Worm (Caenorhabditis elegans) whole organism, L4 larva: ENCODE measurements around the gene his-70.

Experiments used
- D1046.2 ChIP-seq: fragments of 200-800 bp; sonication (Bioruptor generic); IDR thresholded peaks from 2 replicates; pipeline ENCODE4 v1.3.6; 2022; ENCODE audit warnings: missing genetic modification characterization, missing compliant biosample characterization
- F10B5.3 ChIP-seq: sonication (generic microtip); optimal IDR thresholded peaks from 2 replicates; lab custom pipeline; 2016; ENCODE audit warnings: mild to moderate bottlenecking, missing genetic modification characterization, missing compliant biosample characterization
- F44E2.7 ChIP-seq: fragments of 200-800 bp; sonication (Bioruptor generic); IDR thresholded peaks from 2 replicates; pipeline ENCODE4 v2.1.2; 2022; ENCODE audit warnings: missing genetic modification characterization, missing compliant biosample characterization
- R02D3.7 ChIP-seq: fragments of 150-350 bp; sonication (generic microtip); optimal IDR thresholded peaks from 3 replicates; lab custom pipeline; 2014; ENCODE audit warnings: missing biosample characterization, missing genetic modification characterization
- T20F7.1 ChIP-seq: fragments of 200-800 bp; sonication (Bioruptor generic); optimal IDR thresholded peaks from 2 replicates; lab custom pipeline; 2018; ENCODE audit warnings: mild to moderate bottlenecking, missing genetic modification characterization, missing compliant biosample characterization
- Y105C5A.15 ChIP-seq: fragments of 200-800 bp; sonication (Bioruptor generic); IDR thresholded peaks from 2 replicates; pipeline ENCODE4 v1.3.6; 2022; ENCODE audit warnings: missing genetic modification characterization, missing compliant biosample characterization
- Y48G9A.11 ChIP-seq: fragments of 200-800 bp; sonication (Bioruptor generic); IDR thresholded peaks from 2 replicates; pipeline ENCODE4 v1.3.6; 2022; ENCODE audit warnings: missing genetic modification reagents, missing genetic modification characterization, missing compliant biosample characterization
- Y75B8A.6 ChIP-seq: fragments of 200-800 bp; sonication (Bioruptor generic); IDR thresholded peaks from 2 replicates; pipeline ENCODE4 v1.3.6; 2022; ENCODE audit warnings: missing genetic modification reagents, missing genetic modification characterization, missing compliant biosample characterization
- ZK546.5 ChIP-seq, 2 experiments: sonication (generic microtip); optimal IDR thresholded peaks; 2 replicates each; lab custom pipeline; 2017; ENCODE audit warnings: missing biosample characterization in 2 of 2, missing genetic modification characterization in 2 of 2
- aha-1 ChIP-seq: fragments of 150-350 bp; peaks from one replicate; lab custom pipeline; 2014; ENCODE audit warnings: missing biosample characterization, missing genetic modification characterization
- aly-2 ChIP-seq: sonication (generic microtip); optimal IDR thresholded peaks from 2 replicates; lab custom pipeline; 2018; ENCODE audit warnings: missing biosample characterization, missing genetic modification characterization
- ama-1 ChIP-seq: fragments of 150-350 bp; optimal IDR thresholded peaks from 2 replicates; lab custom pipeline; 2014; ENCODE audit warnings: inconsistent platforms, mixed read lengths
- ceh-20 ChIP-seq: fragments of 200-800 bp; sonication (Bioruptor generic); IDR thresholded peaks from 2 replicates; pipeline ENCODE4 v1.3.6; 2022; ENCODE audit warnings: missing genetic modification reagents, missing genetic modification characterization, missing compliant biosample characterization
- ceh-32 ChIP-seq: sonication (generic microtip); optimal IDR thresholded peaks from 2 replicates; lab custom pipeline; 2016; ENCODE audit warnings: mild to moderate bottlenecking, missing genetic modification characterization, missing compliant biosample characterization; ENCODE audit not compliant: poor library complexity
- ceh-82 ChIP-seq: sonication (generic microtip); optimal IDR thresholded peaks from 2 replicates; lab custom pipeline; 2017; ENCODE audit warnings: missing biosample characterization, missing genetic modification characterization
- daf-12 ChIP-seq: fragments of 150-350 bp; optimal IDR thresholded peaks from 2 replicates; lab custom pipeline; 2014; ENCODE audit warnings: missing biosample characterization, missing genetic modification reagents, missing genetic modification characterization
- daf-16 ChIP-seq, 3 experiments: sonication (generic microtip); optimal IDR thresholded peaks; 2 replicates each; lab custom pipeline; 2016 to 2017; ENCODE audit warnings: missing genetic modification characterization in 3 of 3, missing genetic modification reagents in 3 of 3, mild to moderate bottlenecking in 2 of 3, missing compliant biosample characterization in 2 of 3, missing biosample characterization in 1 of 3, moderate library complexity in 1 of 3
- daf-19 ChIP-seq: fragments of 200-800 bp; sonication (Bioruptor generic); conservative IDR thresholded peaks from 2 replicates; pipeline ENCODE4 v1.3.6; 2022; ENCODE audit warnings: missing genetic modification characterization, missing compliant biosample characterization
- daf-8 ChIP-seq: fragments of 200-800 bp; sonication (Bioruptor generic); IDR thresholded peaks from 2 replicates; pipeline ENCODE4 v1.3.6; 2022; ENCODE audit warnings: missing genetic modification characterization, missing compliant biosample characterization
- dmd-8 ChIP-seq: fragments of 200-800 bp; sonication (Bioruptor generic); IDR thresholded peaks from 2 replicates; pipeline ENCODE4 v1.3.6; 2022; ENCODE audit warnings: missing genetic modification characterization, missing compliant biosample characterization
- duxl-1 ChIP-seq: sonication (generic microtip); optimal IDR thresholded peaks from 2 replicates; lab custom pipeline; 2016; ENCODE audit warnings: mild to moderate bottlenecking, missing genetic modification characterization, moderate library complexity, missing compliant biosample characterization; ENCODE audit not compliant: poor library complexity
- dve-1 ChIP-seq: sonication (generic microtip); optimal IDR thresholded peaks from 2 replicates; lab custom pipeline; 2017; ENCODE audit warnings: antibody characterized with exemption, mild to moderate bottlenecking, missing genetic modification characterization, missing compliant biosample characterization; ENCODE audit not compliant: insufficient read depth
- egl-27 ChIP-seq: sonication (generic microtip); optimal IDR thresholded peaks from 3 replicates; lab custom pipeline; 2017; ENCODE audit warnings: missing biosample characterization, missing genetic modification reagents, missing genetic modification characterization
- egl-43 ChIP-seq: fragments of 200-800 bp; sonication (Bioruptor generic); IDR thresholded peaks from 2 replicates; pipeline ENCODE4 v1.3.6; 2022; ENCODE audit warnings: missing genetic modification reagents, missing genetic modification characterization, missing compliant biosample characterization
- gei-8 ChIP-seq: fragments of 200-800 bp; sonication (Bioruptor generic); optimal IDR thresholded peaks from 2 replicates; lab custom pipeline; 2018; ENCODE audit warnings: mild to moderate bottlenecking, missing genetic modification characterization, missing compliant biosample characterization
- hlh-30 ChIP-seq: sonication (generic microtip); optimal IDR thresholded peaks from 2 replicates; lab custom pipeline; 2017; ENCODE audit warnings: antibody characterized with exemption, mild to moderate bottlenecking, missing genetic modification characterization, missing compliant biosample characterization; ENCODE audit not compliant: insufficient read depth
- jun-1 ChIP-seq: fragments of 150-350 bp; optimal IDR thresholded peaks from 2 replicates; lab custom pipeline; 2014; ENCODE audit warnings: missing biosample characterization, missing genetic modification reagents, missing genetic modification characterization
- lin-1 ChIP-seq: fragments of 200-800 bp; sonication (Bioruptor generic); IDR thresholded peaks from 2 replicates; pipeline ENCODE4 v1.3.6; 2022; ENCODE audit warnings: missing genetic modification reagents, missing genetic modification characterization, missing compliant biosample characterization
- lir-3 ChIP-seq: sonication (generic microtip); optimal IDR thresholded peaks from 2 replicates; lab custom pipeline; 2016; ENCODE audit warnings: mild to moderate bottlenecking, missing genetic modification characterization, missing compliant biosample characterization
- madf-9 ChIP-seq: fragments of 200-800 bp; sonication (Bioruptor generic); conservative IDR thresholded peaks from 2 replicates; pipeline ENCODE4 v1.3.6; 2022; ENCODE audit warnings: missing genetic modification reagents, missing genetic modification characterization, missing compliant biosample characterization
- mep-1 ChIP-seq: fragments of 150-350 bp; sonication (generic microtip); optimal IDR thresholded peaks from 3 replicates; lab custom pipeline; 2014; ENCODE audit warnings: missing biosample characterization, missing genetic modification characterization
- nhr-102 ChIP-seq: sonication (generic microtip); optimal IDR thresholded peaks from 2 replicates; lab custom pipeline; 2016; ENCODE audit warnings: mild to moderate bottlenecking, missing genetic modification characterization, moderate library complexity, missing compliant biosample characterization
- nhr-11 ChIP-seq: fragments of 150-350 bp; optimal IDR thresholded peaks from 2 replicates; lab custom pipeline; 2014; ENCODE audit warnings: missing biosample characterization, missing genetic modification characterization
- nhr-48 ChIP-seq: sonication (generic microtip); optimal IDR thresholded peaks from 2 replicates; lab custom pipeline; 2016; ENCODE audit warnings: mild to moderate bottlenecking, missing genetic modification characterization, missing compliant biosample characterization
- pha-4 ChIP-seq, 2 experiments: fragments of 150-350 bp in 1 of 2; fragments of 200-800 bp in 1 of 2; sonication (Bioruptor generic) in 1 of 2; IDR thresholded peaks in 1 of 2; optimal IDR thresholded peaks in 1 of 2; 2 replicates each; pipeline versions ENCODE4 v1.3.6 to Lab custom; 2014 to 2022; ENCODE audit warnings: missing genetic modification characterization in 2 of 2, missing genetic modification reagents in 2 of 2, missing biosample characterization in 1 of 2, missing compliant biosample characterization in 1 of 2
- pqm-1 ChIP-seq: sonication (generic microtip); optimal IDR thresholded peaks from 2 replicates; lab custom pipeline; 2017; ENCODE audit warnings: missing biosample characterization, missing genetic modification characterization
- saeg-2 ChIP-seq: fragments of 200-800 bp; sonication (Bioruptor generic); IDR thresholded peaks from 2 replicates; pipeline ENCODE4 v1.3.6; 2022; ENCODE audit warnings: missing genetic modification reagents, missing genetic modification characterization, missing compliant biosample characterization
- sdz-12 ChIP-seq: fragments of 200-800 bp; sonication (Bioruptor generic); optimal IDR thresholded peaks from 2 replicates; lab custom pipeline; 2018; ENCODE audit warnings: mild to moderate bottlenecking, missing genetic modification characterization, missing compliant biosample characterization
- skn-1 ChIP-seq: fragments of 150-350 bp; optimal IDR thresholded peaks from 2 replicates; lab custom pipeline; 2014; ENCODE audit warnings: missing biosample characterization, missing genetic modification characterization
- snpc-4 ChIP-seq: fragments of 150-350 bp; optimal IDR thresholded peaks from 2 replicates; lab custom pipeline; 2014; ENCODE audit warnings: missing biosample characterization, missing genetic modification characterization
- tag-97 ChIP-seq: fragments of 200-800 bp; sonication (Bioruptor generic); IDR thresholded peaks from 2 replicates; pipeline ENCODE4 v1.3.6; 2022; ENCODE audit warnings: missing genetic modification characterization, missing compliant biosample characterization
- tra-1 ChIP-seq: fragments of 200-800 bp; sonication (Bioruptor generic); IDR thresholded peaks from 2 replicates; pipeline ENCODE4 v1.3.6; 2022; ENCODE audit warnings: missing genetic modification reagents, missing genetic modification characterization, missing compliant biosample characterization
- unc-62 ChIP-seq, 3 experiments: fragments of 150-350 bp in 1 of 3; sonication (generic microtip); optimal IDR thresholded peaks in 2 of 3; peaks in 1 of 3; 1 replicate in 1 of 3; 2 replicates in 2 of 3; lab custom pipeline; 2014 to 2017; ENCODE audit warnings: missing biosample characterization in 3 of 3, missing genetic modification characterization in 3 of 3, missing genetic modification reagents in 3 of 3, missing genotype in 1 of 3
- zag-1 ChIP-seq: fragments of 150-350 bp; optimal IDR thresholded peaks from 2 replicates; lab custom pipeline; 2014; ENCODE audit warnings: missing biosample characterization, missing genetic modification characterization
- zfp-2 ChIP-seq: sonication (generic microtip); optimal IDR thresholded peaks from 2 replicates; lab custom pipeline; 2016; ENCODE audit warnings: mild to moderate bottlenecking, missing genetic modification characterization, missing compliant biosample characterization
- zfp-3 ChIP-seq: fragments of 200-800 bp; sonication (Bioruptor generic); conservative IDR thresholded peaks from 2 replicates; pipeline ENCODE4 v1.3.6; 2022; ENCODE audit warnings: missing genetic modification reagents, missing genetic modification characterization, missing compliant biosample characterization
- zip-2 ChIP-seq: fragments of 150-350 bp; optimal IDR thresholded peaks from 2 replicates; lab custom pipeline; 2014; ENCODE audit warnings: missing biosample characterization, missing genetic modification characterization

The his-70 gene

DNA sequence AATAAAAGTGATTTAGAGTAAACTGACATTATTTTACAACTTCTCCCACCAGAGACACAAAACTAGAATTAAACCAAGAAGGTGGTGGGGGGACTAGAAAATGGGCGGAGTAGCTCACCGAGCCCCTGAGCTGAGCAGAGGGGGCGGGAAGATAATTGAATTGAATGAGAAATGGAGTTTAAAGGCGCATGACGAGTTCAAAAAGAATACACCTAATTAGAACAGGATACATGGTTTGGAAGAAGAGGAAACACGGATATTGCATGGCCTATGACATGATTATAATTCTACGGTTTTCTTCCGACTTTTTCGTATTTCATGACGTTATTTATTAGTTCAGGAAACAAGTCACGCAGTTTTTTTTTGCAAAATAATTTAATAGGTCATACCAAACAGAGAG is 31.9 kb downstream of the his-70 start, which contains the start of gene T02C12.5:
T02C12.5 (minus strand) TSS at position 101 of the 400 bp plus-strand sequence.
- TF ChIP-seq ceh-32 (tag; lab: Kevin White, UChicago), result no peak
- TF ChIP-seq hlh-30, result no peak
- no peak for TF ChIP-seq daf-12
- no peak for TF ChIP-seq saeg-2 (GFP tag; lab: Robert Waterston, UW)
- TF ChIP-seq sdz-12 (GFP tag; lab: Kevin White, UChicago), result no peak
- TF ChIP-seq ceh-82, result no peak
- no peak for TF ChIP-seq skn-1
- TF ChIP-seq gei-8 (GFP tag; lab: Kevin White, UChicago), result no peak
- no peak for TF ChIP-seq lir-3 (tag; lab: Kevin White, UChicago)
- no peak for TF ChIP-seq Y75B8A.6 (GFP tag; lab: Robert Waterston, UW)
- TF ChIP-seq daf-19 (GFP tag; lab: Robert Waterston, UW), result no peak
- no peak for TF ChIP-seq lin-1 (GFP tag; lab: Robert Waterston, UW)
- no peak for TF ChIP-seq mep-1 (tag; lab: Kevin White, UChicago)

DNA sequence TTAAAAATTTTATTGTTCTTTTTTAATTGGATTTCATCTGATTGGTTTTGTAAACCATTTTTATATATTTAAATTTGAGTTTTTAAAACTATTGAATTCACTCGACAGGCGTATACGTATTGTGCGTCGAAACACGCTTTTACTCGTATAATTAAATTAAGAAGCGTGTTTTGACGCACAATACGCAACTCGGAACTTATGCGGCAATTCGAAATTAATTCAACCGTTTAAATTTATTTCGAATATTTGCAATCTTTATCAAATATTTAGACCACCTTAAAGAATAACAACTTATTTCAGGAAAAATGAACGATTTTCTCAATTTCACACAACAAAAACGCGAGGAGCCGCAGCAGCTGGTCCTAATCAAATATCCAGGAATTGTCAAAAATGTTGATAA is 38.1 kb downstream of the his-70 start, which contains the start of gene tftc-5:
tftc-5 (plus strand) TSS at position 301 of the 400 bp plus-strand sequence.
- TF ChIP-seq aha-1 (tag; lab: Kevin White, UChicago), result peak; percentile 62
- TF ChIP-seq egl-27, result no peak

DNA sequence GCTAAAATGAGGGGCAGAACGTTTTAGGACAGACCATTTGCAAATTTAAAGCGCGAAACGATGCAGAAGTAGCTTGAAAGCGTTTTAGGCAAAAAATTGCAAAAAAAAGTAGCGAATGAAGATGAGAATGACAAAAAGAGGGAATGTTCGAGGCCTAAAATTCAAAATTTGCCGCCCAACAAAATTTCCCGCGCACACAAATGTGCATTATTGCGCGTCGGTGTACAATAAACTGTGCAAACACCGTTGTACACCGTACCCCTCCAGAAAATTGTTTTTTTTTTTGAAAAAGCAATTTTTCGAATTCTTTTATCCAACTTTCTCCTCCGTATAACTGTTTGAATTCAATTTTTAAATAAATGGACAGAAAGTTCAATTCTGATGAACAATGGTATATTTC is 40.1 kb downstream of the his-70 start, which contains the start of gene snpc-3.4:
snpc-3.4 (plus strand) TSS at position 237 of the 400 bp plus-strand sequence.
- TF ChIP-seq saeg-2 (GFP tag; lab: Robert Waterston, UW) (no peak), zip-2 (tag; lab: Kevin White, UChicago) (no peak), F44E2.7 (GFP tag; lab: Robert Waterston, UW) (no peak), ceh-20 (GFP tag; lab: Robert Waterston, UW) (no peak), Y105C5A.15 (GFP tag; lab: Robert Waterston, UW) (no peak), madf-9 (GFP tag; lab: Robert Waterston, UW) (no peak), ZK546.5 (tag; optimal IDR thresholded peaks at IDR 0.05; lab: Kevin White, UChicago) (no peak), aly-2 (tag; lab: Kevin White, UChicago) (no peak), snpc-4 (no peak), zag-1 (tag; lab: Kevin White, UChicago) (no peak), tra-1 (no peak), mep-1 (tag; lab: Kevin White, UChicago) (peak; percentile 59), R02D3.7 (tag; lab: Kevin White, UChicago) (no peak), jun-1 (tag; lab: Kevin White, UChicago) (no peak), unc-62 (GFP tag; optimal IDR thresholded peaks at IDR 0.05 in 1 of 2; lab: Kevin White, UChicago) (peak in 1 of 2 experiments; percentile 58), unc-62 (tag; optimal IDR thresholded peaks at IDR 0.05; lab: Kevin White, UChicago) (no peak), D1046.2 (GFP tag; lab: Robert Waterston, UW) (no peak), daf-16 (GFP tag; optimal IDR thresholded peaks at IDR 0.05; lab: Kevin White, UChicago) (no peak), daf-16 (tag; optimal IDR thresholded peaks at IDR 0.05; lab: Kevin White, UChicago) (no peak), egl-43 (GFP tag; lab: Robert Waterston, UW) (no peak), ceh-82 (no peak), zfp-3 (GFP tag; lab: Robert Waterston, UW) (no peak), daf-8 (GFP tag; lab: Robert Waterston, UW) (no peak), pqm-1 (tag; lab: Kevin White, UChicago) (no peak), zfp-2 (tag; lab: Kevin White, UChicago) (no peak), pha-4 (GFP tag; IDR thresholded peaks at IDR 0.05; lab: Robert Waterston, UW) (no peak), pha-4 (tag; optimal IDR thresholded peaks at IDR 0.05; lab: Kevin White, UChicago) (peak; percentile 36), Y48G9A.11 (GFP tag; lab: Robert Waterston, UW) (peak; percentile 75), Y75B8A.6 (GFP tag; lab: Robert Waterston, UW) (no peak), nhr-102 (tag; lab: Kevin White, UChicago) (no peak), F10B5.3 (tag; lab: Kevin White, UChicago) (no peak), T20F7.1 (GFP tag; lab: Kevin White, UChicago) (peak; percentile 42), tag-97 (no peak), nhr-11 (tag; lab: Kevin White, UChicago) (no peak), dve-1 (tag; lab: Kevin White, UChicago) (peak; percentile 52), ama-1 (lab: Kevin White, UChicago) (peak; percentile 12), duxl-1 (tag; lab: Kevin White, UChicago) (no peak), daf-19 (GFP tag; lab: Robert Waterston, UW) (no peak), dmd-8 (no peak), nhr-48 (tag; lab: Kevin White, UChicago) (no peak)
